In the genomic region with DNA sequence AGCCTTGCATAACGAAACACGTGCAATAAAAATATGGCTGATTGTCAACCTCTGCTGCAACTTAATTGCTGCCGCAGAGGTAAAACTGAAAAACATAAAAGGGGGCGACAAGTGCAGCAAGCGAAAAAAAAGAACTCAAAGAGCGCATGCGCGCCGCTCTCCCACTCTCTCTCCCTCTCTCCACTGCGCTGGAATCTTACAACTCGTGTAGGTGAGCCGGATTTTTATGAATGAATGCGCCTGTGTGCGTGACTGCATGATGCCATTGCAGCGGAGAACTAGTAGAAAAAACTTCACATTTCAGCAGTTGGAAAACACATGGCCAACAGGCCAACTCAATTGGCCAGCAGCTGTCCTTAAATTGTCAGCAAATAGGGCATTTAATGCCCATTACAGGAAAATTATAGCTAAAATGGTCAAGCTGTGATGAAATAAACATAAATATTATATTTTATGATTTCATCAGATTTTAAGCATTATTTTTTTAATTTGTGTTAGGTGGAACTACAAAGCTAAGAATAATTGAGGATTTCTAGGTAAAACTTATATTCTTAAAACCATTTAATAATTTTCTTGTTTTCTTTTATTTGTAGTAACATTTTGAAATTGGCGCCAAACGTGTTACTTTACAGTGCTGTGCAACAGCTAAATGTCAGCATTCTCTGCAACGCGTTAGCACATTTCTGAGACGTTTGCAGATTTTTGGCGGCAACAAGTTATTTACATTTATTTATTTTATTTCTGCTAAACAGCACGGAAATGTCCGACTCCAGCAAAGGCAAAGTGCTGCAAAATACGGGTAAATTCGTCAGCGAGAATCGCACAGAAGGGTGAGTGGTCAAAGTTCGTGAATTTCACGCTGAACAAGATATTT, we compare ENCODE assay signal across 5 fruit fly cellular contexts.
TF ChIP-seq lines count a peak whose summit lies in the region.

A gene (plus strand): TSS at position 697 of the 874 bp plus-strand sequence.

- peak; percentile 17 for TF ChIP-seq CTCF in whole organism, embryonic (GFP tag; optimal IDR thresholded peaks at IDR 0.05; lab: Kevin White, UChicago)

TF ChIP-seq in whole organism, adult, 20 proteins besides CTCF, POLR2A, EP300 and RAD21 (continues in another document):
- TF ChIP-seq CG1620 (GFP tag; optimal IDR thresholded peaks at IDR 0.05; lab: Kevin White, UChicago), result peak; percentile 44
- TF ChIP-seq cnc (optimal IDR thresholded peaks at IDR 0.05; lab: Kevin White, UChicago), result no peak
- no peak for TF ChIP-seq CG12768 (GFP tag; optimal IDR thresholded peaks at IDR 0.05; lab: Kevin White, UChicago)
- TF ChIP-seq tj (GFP tag; optimal IDR thresholded peaks at IDR 0.05; lab: Kevin White, UChicago), result no peak
- TF ChIP-seq CG7045 (GFP tag; optimal IDR thresholded peaks at IDR 0.05; lab: Kevin White, UChicago), result no peak
- TF ChIP-seq Crg-1 (GFP tag; optimal IDR thresholded peaks at IDR 0.05; lab: Kevin White, UChicago), result peak; percentile 49
- no peak for TF ChIP-seq bab1 (GFP tag; optimal IDR thresholded peaks at IDR 0.05; lab: Kevin White, UChicago)
- TF ChIP-seq Clk (GFP tag; optimal IDR thresholded peaks at IDR 0.05; lab: Kevin White, UChicago), result no peak
- peak; percentile 44 for TF ChIP-seq CG7101 (tag; optimal IDR thresholded peaks at IDR 0.05; lab: Kevin White, UChicago)
- TF ChIP-seq kay (GFP tag; lab: Kevin White, UChicago; ENCODE audit: borderline replicate concordance), result no peak
- no peak for TF ChIP-seq ovo (GFP tag; optimal IDR thresholded peaks at IDR 0.05; lab: Kevin White, UChicago)
- peak; percentile 22 for TF ChIP-seq CG33017 (tag; optimal IDR thresholded peaks at IDR 0.05; lab: Kevin White, UChicago)
- TF ChIP-seq cic (GFP tag; optimal IDR thresholded peaks at IDR 0.05; lab: Kevin White, UChicago), result no peak
- TF ChIP-seq toe (GFP tag; optimal IDR thresholded peaks at IDR 0.05; lab: Kevin White, UChicago), result peak; percentile 22
- TF ChIP-seq CG5204 (GFP tag; optimal IDR thresholded peaks at IDR 0.05; lab: Kevin White, UChicago), result peak; percentile 20
- peak; percentile 30 for TF ChIP-seq Mnt (GFP tag; optimal IDR thresholded peaks at IDR 0.05; lab: Kevin White, UChicago)

TF ChIP-seq in whole organism, embryonic, 481 proteins besides CTCF, POLR2A, EP300 and RAD21 (continues in another document):
- TF ChIP-seq CG12391 (tag; optimal IDR thresholded peaks at IDR 0.05; lab: Kevin White, UChicago) (peak; percentile 28), otp (GFP tag; IDR thresholded peaks at IDR 0.05; lab: Robert Waterston, UW) (peak; percentile 21; the same call in 1 of the 3 replicates), vvl (GFP tag; IDR thresholded peaks at IDR 0.05; lab: Robert Waterston, UW) (peak; percentile 37; the same call in 1 of the 2 replicates), dm (GFP tag; optimal IDR thresholded peaks at IDR 0.05; lab: Kevin White, UChicago) (no peak), Hand (GFP tag; optimal IDR thresholded peaks at IDR 0.05; lab: Kevin White, UChicago) (no peak), Sin3A (optimal IDR thresholded peaks at IDR 0.05; lab: Kevin White, UChicago) (peak; percentile 45), Xrp1 (GFP tag; IDR thresholded peaks at IDR 0.05; lab: Robert Waterston, UW) (0 out of 2 replicates have a peak, but pooled peaks have one; percentile 5), Fer1 (GFP tag; optimal IDR thresholded peaks at IDR 0.05; lab: Kevin White, UChicago) (peak; percentile 24), pzg (GFP tag; optimal IDR thresholded peaks at IDR 0.05; lab: Kevin White, UChicago) (peak; percentile 70), CG31365 (tag; optimal IDR thresholded peaks at IDR 0.05; lab: Kevin White, UChicago) (no peak), hkb (optimal IDR thresholded peaks at IDR 0.05; lab: Kevin White, UChicago) (no peak), hkb (GFP tag; IDR thresholded peaks at IDR 0.05; lab: Robert Waterston, UW) (no peak), Trl (optimal IDR thresholded peaks at IDR 0.05; lab: Kevin White, UChicago) (peak; percentile 25 to 91), Trl (GFP tag; optimal IDR thresholded peaks at IDR 0.05; lab: Kevin White, UChicago) (no peak), z (GFP tag; IDR thresholded peaks at IDR 0.05; lab: Robert Waterston, UW) (peak; percentile 74; the same call in 2 of the 3 replicates), sens (GFP tag; lab: Kevin White, UChicago) (peak; percentile 80)

TF ChIP-seq in whole organism, prepupa, 60 proteins besides CTCF, POLR2A, EP300 and RAD21 (continues in another document):
- TF ChIP-seq Ets21C (GFP tag; optimal IDR thresholded peaks at IDR 0.05; lab: Kevin White, UChicago) (no peak), CG11294 (GFP tag; IDR thresholded peaks at IDR 0.05; lab: Robert Waterston, UW) (no peak), Eip93F (GFP tag; optimal IDR thresholded peaks at IDR 0.05; lab: Kevin White, UChicago) (no peak), CG31627 (GFP tag; optimal IDR thresholded peaks at IDR 0.05; lab: Kevin White, UChicago) (peak; percentile 9), esn (GFP tag; optimal IDR thresholded peaks at IDR 0.05; lab: Kevin White, UChicago) (peak; percentile 29), CG8632 (GFP tag; optimal IDR thresholded peaks at IDR 0.05; lab: Kevin White, UChicago) (no peak), Gug (GFP tag; IDR thresholded peaks at IDR 0.05; lab: Robert Waterston, UW) (no peak), Eip78C (GFP tag; lab: Kevin White, UChicago) (peak; percentile 64), CG10669 (GFP tag; optimal IDR thresholded peaks at IDR 0.05; lab: Kevin White, UChicago) (no peak), vri (GFP tag; optimal IDR thresholded peaks at IDR 0.05; lab: Kevin White, UChicago) (peak; percentile 6), dsx (GFP tag; optimal IDR thresholded peaks at IDR 0.05; lab: Kevin White, UChicago; ENCODE audit: poor library complexity, severe bottlenecking) (no peak), Smox (GFP tag; optimal IDR thresholded peaks at IDR 0.05; lab: Kevin White, UChicago) (peak; percentile 9), spab (GFP tag; optimal IDR thresholded peaks at IDR 0.05; lab: Kevin White, UChicago) (no peak), CG3032 (tag; optimal IDR thresholded peaks at IDR 0.05; lab: Kevin White, UChicago) (peak; percentile 23), CG34406 (GFP tag; optimal IDR thresholded peaks at IDR 0.05; lab: Kevin White, UChicago) (no peak), CG7368 (GFP tag; optimal IDR thresholded peaks at IDR 0.05; lab: Kevin White, UChicago) (no peak), topi (GFP tag; optimal IDR thresholded peaks at IDR 0.05; lab: Kevin White, UChicago) (peak; percentile 26)

TF ChIP-seq in whole organism, pupa, 21 proteins besides CTCF, POLR2A, EP300 and RAD21:
- TF ChIP-seq CG12605 (GFP tag; IDR thresholded peaks at IDR 0.05; lab: Robert Waterston, UW) (peak; percentile 40; the same call in 1 of the 2 replicates), D1 (tag; optimal IDR thresholded peaks at IDR 0.05; lab: Kevin White, UChicago) (no peak), Ets98B (GFP tag; IDR thresholded peaks at IDR 0.05; lab: Robert Waterston, UW) (peak; percentile 15), fd96Ca (GFP tag; IDR thresholded peaks at IDR 0.05; lab: Robert Waterston, UW) (peak; percentile 44; the same call in 2 of the 3 replicates), CG9948 (tag; optimal IDR thresholded peaks at IDR 0.05; lab: Kevin White, UChicago) (no peak), Pif1B (GFP tag; optimal IDR thresholded peaks at IDR 0.05; lab: Kevin White, UChicago) (peak; percentile 12), CG4496 (GFP tag; IDR thresholded peaks at IDR 0.05; lab: Robert Waterston, UW) (peak; percentile 59; the same call in 2 of the 3 replicates), Pif1A (GFP tag; optimal IDR thresholded peaks at IDR 0.05; lab: Kevin White, UChicago) (no peak)

TF ChIP-seq in whole organism, wandering third instar larva, 38 proteins besides CTCF, POLR2A, EP300 and RAD21:
- TF ChIP-seq CG9705 (GFP tag; optimal IDR thresholded peaks at IDR 0.05; lab: Kevin White, UChicago) (peak; percentile 5), jim (GFP tag; optimal IDR thresholded peaks at IDR 0.05; lab: Kevin White, UChicago) (no peak), rgr (GFP tag; optimal IDR thresholded peaks at IDR 0.05; lab: Kevin White, UChicago) (peak; percentile 47), Jra (GFP tag; optimal IDR thresholded peaks at IDR 0.05; lab: Kevin White, UChicago) (no peak), Rel (GFP tag; optimal IDR thresholded peaks at IDR 0.05; lab: Kevin White, UChicago) (no peak), Rel (tag; optimal IDR thresholded peaks at IDR 0.05; lab: Kevin White, UChicago) (peak; percentile 14), br (GFP tag; optimal IDR thresholded peaks at IDR 0.05; lab: Kevin White, UChicago) (no peak), usp (GFP tag; optimal IDR thresholded peaks at IDR 0.05; lab: Kevin White, UChicago) (no peak), Hnf4 (GFP tag; optimal IDR thresholded peaks at IDR 0.05; lab: Kevin White, UChicago) (no peak), dl (GFP tag; optimal IDR thresholded peaks at IDR 0.05; lab: Kevin White, UChicago; ENCODE audit: insufficient read depth in 1 of 2, partially characterized antibody in 2 of 2) (peak in 1 of 2 experiments; percentile 9), woc (GFP tag; optimal IDR thresholded peaks at IDR 0.05; lab: Kevin White, UChicago) (no peak), foxo (GFP tag; optimal IDR thresholded peaks at IDR 0.05; lab: Kevin White, UChicago) (peak in 1 of 2 experiments; percentile 34), GATAd (GFP tag; optimal IDR thresholded peaks at IDR 0.05; lab: Kevin White, UChicago) (no peak), h (GFP tag; optimal IDR thresholded peaks at IDR 0.05; lab: Kevin White, UChicago) (peak; percentile 24), sage (GFP tag; optimal IDR thresholded peaks at IDR 0.05; lab: Kevin White, UChicago) (no peak), fru (GFP tag; optimal IDR thresholded peaks at IDR 0.05; lab: Kevin White, UChicago) (peak; percentile 95), Hr83 (GFP tag; optimal IDR thresholded peaks at IDR 0.05; lab: Kevin White, UChicago; ENCODE audit: poor library complexity, severe bottlenecking) (peak; percentile 68), Myc (optimal IDR thresholded peaks at IDR 0.05; lab: Kevin White, UChicago) (peak; percentile 4), HLH106 (tag; optimal IDR thresholded peaks at IDR 0.05; lab: Kevin White, UChicago) (peak; percentile 12), OdsH (GFP tag; optimal IDR thresholded peaks at IDR 0.05; lab: Kevin White, UChicago) (peak; percentile 8)
